Worm (Caenorhabditis elegans): ENCODE measurements around the gene F01D4.8.

ce11 chrIV:10481695-10482094 lies 28.8 kb upstream of the F01D4.8 start, which contains the start of gene egl-21:
- TF ChIP-seq ama-1 (optimal IDR thresholded peaks at IDR 0.05) (no peak), tbx-37 (GFP tag; conservative IDR thresholded peaks at IDR 0.05) (no peak), sea-1 (GFP tag; conservative IDR thresholded peaks at IDR 0.05) (no peak), hnd-1 (tag; optimal IDR thresholded peaks at IDR 0.05) (no peak), F13C5.2 (tag; optimal IDR thresholded peaks at IDR 0.05) (no peak), ets-7 (tag; optimal IDR thresholded peaks at IDR 0.05) (no peak), ceh-13 (GFP tag; optimal IDR thresholded peaks at IDR 0.05) (no peak), hmbx-1 (tag; optimal IDR thresholded peaks at IDR 0.05) (no peak), hmg-4 (GFP tag; optimal IDR thresholded peaks at IDR 0.05) (no peak), B0310.2 (tag; optimal IDR thresholded peaks at IDR 0.05) (no peak), ceh-36 (tag; optimal IDR thresholded peaks at IDR 0.05) (no peak), scrt-1 (GFP tag; IDR thresholded peaks at IDR 0.05) (no peak), pes-1 (GFP tag; IDR thresholded peaks at IDR 0.05) (no peak), flt-1 (GFP tag; IDR thresholded peaks at IDR 0.05) (no peak)
